Worm (Caenorhabditis elegans) whole organism, midembryonic: ENCODE measurements around the gene icd-1.
"Not testable (repeated sequence)": the region's sequence is repeated elsewhere in the genome, so short reads cannot be mapped to it uniquely, and the experiment has no call there.

ENCODE experiments used
- T22C8.4 ChIP-seq: fragments of 200-800 bp; sonication (Bioruptor generic); IDR thresholded peaks from 2 replicates; pipeline ENCODE4 v1.3.6; 2022; ENCODE audit warnings: missing genetic modification characterization, missing compliant biosample characterization
- cog-1 ChIP-seq: sonication (generic microtip); optimal IDR thresholded peaks from 2 replicates; lab custom pipeline; 2016; ENCODE audit warnings: missing genetic modification characterization, missing compliant biosample characterization
- flt-1 ChIP-seq: fragments of 200-800 bp; sonication (Bioruptor generic); IDR thresholded peaks from 2 replicates; pipeline ENCODE4 v1.3.6; 2022; ENCODE audit warnings: missing genetic modification characterization, missing compliant biosample characterization
- klf-2 ChIP-seq: fragments of 200-800 bp; sonication (Bioruptor generic); conservative IDR thresholded peaks from 2 replicates; pipeline ENCODE4 v1.3.6; 2022; ENCODE audit warnings: missing genetic modification reagents, missing genetic modification characterization, missing compliant biosample characterization
- med-1 ChIP-seq: sonication (generic microtip); optimal IDR thresholded peaks from 2 replicates; lab custom pipeline; 2017; ENCODE audit warnings: missing genetic modification characterization, mild to moderate bottlenecking, missing compliant biosample characterization, antibody characterized with exemption, missing genetic modification reagents; ENCODE audit not compliant: insufficient read depth
- ref-1 ChIP-seq: fragments of 200-800 bp; sonication (Bioruptor generic); conservative IDR thresholded peaks from 2 replicates; pipeline ENCODE4 v1.3.6; 2022; ENCODE audit warnings: missing genetic modification reagents, missing genetic modification characterization, missing compliant biosample characterization
- tab-1 ChIP-seq: fragments of 200-800 bp; sonication (Bioruptor generic); IDR thresholded peaks from 2 replicates; pipeline ENCODE4 v1.3.6; 2022; ENCODE audit warnings: missing genetic modification characterization, missing compliant biosample characterization
- ztf-23 ChIP-seq: fragments of 200-800 bp; sonication (Bioruptor generic); IDR thresholded peaks from 2 replicates; pipeline ENCODE4 v1.3.6; 2022; ENCODE audit warnings: missing genetic modification reagents, missing genetic modification characterization, missing compliant biosample characterization
- ztf-29 ChIP-seq: fragments of 200-800 bp; sonication (Bioruptor generic); IDR thresholded peaks from 2 replicates; pipeline ENCODE4 v1.3.6; 2022; ENCODE audit warnings: missing genetic modification reagents, missing genetic modification characterization, missing compliant biosample characterization

icd-1 gene

ce11 chrII:6588605-6589292 lies at the start of gene icd-1:
Gene icd-1, minus strand, starts transcription at chrII:6588655.
- TF ChIP-seq ztf-23, result peak; percentile 100
- TF ChIP-seq ztf-29 (GFP tag; lab: Robert Waterston, UW), result peak; percentile 73
- TF ChIP-seq T22C8.4 (GFP tag; lab: Robert Waterston, UW), result no peak
- no peak for TF ChIP-seq tab-1
- TF ChIP-seq flt-1 (GFP tag; lab: Robert Waterston, UW), result 0 out of 2 replicates have a peak, but pooled peaks have one; percentile 61
- no peak for TF ChIP-seq klf-2 (GFP tag; lab: Robert Waterston, UW)
- peak; percentile 84 for TF ChIP-seq cog-1
- peak; percentile 36 for TF ChIP-seq med-1 (GFP tag; lab: Kevin White, UChicago)
- no peak for TF ChIP-seq ref-1 (GFP tag; lab: Robert Waterston, UW)

ce11 chrII:6637854-6638253 lies 49.4 kb upstream of the icd-1 start:
- TF ChIP-seq ztf-23 (no peak), med-1 (GFP tag; lab: Kevin White, UChicago) (no peak), T22C8.4 (GFP tag; lab: Robert Waterston, UW) (no peak), flt-1 (GFP tag; lab: Robert Waterston, UW) (no peak), tab-1 (no peak), cog-1 (no peak), klf-2 (GFP tag; lab: Robert Waterston, UW) (no peak), ztf-29 (GFP tag; lab: Robert Waterston, UW) (no peak), ref-1 (GFP tag; lab: Robert Waterston, UW) (no peak)

ce11 chrII:6636136-6636535 lies 47.7 kb upstream of the icd-1 start, which contains the start of gene T19D12.5:
Gene T19D12.5, minus strand, starts transcription at chrII:6636236.
- TF ChIP-seq klf-2 (GFP tag; lab: Robert Waterston, UW), result no peak
- TF ChIP-seq flt-1 (GFP tag; lab: Robert Waterston, UW), result no peak
- TF ChIP-seq T22C8.4 (GFP tag; lab: Robert Waterston, UW), result no peak
- no peak for TF ChIP-seq tab-1
- TF ChIP-seq cog-1, result no peak
- TF ChIP-seq med-1 (GFP tag; lab: Kevin White, UChicago), result no peak
- no peak for TF ChIP-seq ztf-29 (GFP tag; lab: Robert Waterston, UW)
- TF ChIP-seq ref-1 (GFP tag; lab: Robert Waterston, UW), result no peak
- no peak for TF ChIP-seq ztf-23

- no peak for TF ChIP-seq klf-2 (GFP tag; lab: Robert Waterston, UW)
- no peak for TF ChIP-seq tab-1
- TF ChIP-seq med-1 (GFP tag; lab: Kevin White, UChicago), result no peak
- no peak for TF ChIP-seq ztf-23
- no peak for TF ChIP-seq cog-1
- TF ChIP-seq ref-1 (GFP tag; lab: Robert Waterston, UW), result no peak
- no peak for TF ChIP-seq T22C8.4 (GFP tag; lab: Robert Waterston, UW)
- no peak for TF ChIP-seq flt-1 (GFP tag; lab: Robert Waterston, UW)
- no peak for TF ChIP-seq ztf-29 (GFP tag; lab: Robert Waterston, UW)
These were observed 43.5 kb upstream of the icd-1 start for ce11 chrII:6631995-6632394.

- TF ChIP-seq ztf-23 (no peak), ref-1 (GFP tag; lab: Robert Waterston, UW) (no peak), klf-2 (GFP tag; lab: Robert Waterston, UW) (no peak), cog-1 (no peak), ztf-29 (GFP tag; lab: Robert Waterston, UW) (no peak), T22C8.4 (GFP tag; lab: Robert Waterston, UW) (no peak), flt-1 (GFP tag; lab: Robert Waterston, UW) (no peak), tab-1 (no peak)
These were observed 42.4 kb upstream of the icd-1 start, which contains the start of gene T19D12.4 for ce11 chrII:6630811-6631210. Gene T19D12.4, plus strand, starts transcription at chrII:6631105.

ce11 chrII:6629775-6630174 lies 41.3 kb upstream of the icd-1 start:
- TF ChIP-seq ztf-23 (no peak), T22C8.4 (GFP tag; lab: Robert Waterston, UW) (no peak)

- TF ChIP-seq ztf-29 (GFP tag; lab: Robert Waterston, UW), result no peak
- TF ChIP-seq flt-1 (GFP tag; lab: Robert Waterston, UW), result no peak
- TF ChIP-seq ref-1 (GFP tag; lab: Robert Waterston, UW), result no peak
- no peak for TF ChIP-seq ztf-23
- TF ChIP-seq T22C8.4 (GFP tag; lab: Robert Waterston, UW), result no peak
- no peak for TF ChIP-seq tab-1
- TF ChIP-seq med-1 (GFP tag; lab: Kevin White, UChicago), result no peak
- no peak for TF ChIP-seq klf-2 (GFP tag; lab: Robert Waterston, UW)
- no peak for TF ChIP-seq cog-1
These were observed 39.9 kb upstream of the icd-1 start for ce11 chrII:6628397-6628796.

ce11 chrII:6627182-6627581 lies 38.7 kb upstream of the icd-1 start, which contains the start of the genes F54H5.5 and F54H5.2:
Gene F54H5.5, minus strand, starts transcription at chrII:6627282.
Gene F54H5.2, plus strand, starts transcription at chrII:6627484.
- TF ChIP-seq T22C8.4 (GFP tag; lab: Robert Waterston, UW); flt-1 (GFP tag; lab: Robert Waterston, UW); cog-1: not testable (repeated sequence)

- no peak for TF ChIP-seq med-1 (GFP tag; lab: Kevin White, UChicago)
- no peak for TF ChIP-seq cog-1
- TF ChIP-seq T22C8.4 (GFP tag; lab: Robert Waterston, UW), result no peak
- TF ChIP-seq ztf-23, result no peak
- no peak for TF ChIP-seq klf-2 (GFP tag; lab: Robert Waterston, UW)
- TF ChIP-seq tab-1, result no peak
- no peak for TF ChIP-seq ref-1 (GFP tag; lab: Robert Waterston, UW)
- no peak for TF ChIP-seq flt-1 (GFP tag; lab: Robert Waterston, UW)
- no peak for TF ChIP-seq ztf-29 (GFP tag; lab: Robert Waterston, UW)
These were observed 36.8 kb upstream of the icd-1 start, which contains the start of gene F54H5.14 for ce11 chrII:6625302-6625701. Gene F54H5.14, minus strand, starts transcription at chrII:6625402.
